Fruit fly (Drosophila melanogaster): Measurements from ENCODE around the gene Rab11.

dm6 chr3R:21096532-21097143 lies 14.6 kb upstream of the Rab11 start:
- TF ChIP-seq CG12769 (tag; optimal IDR thresholded peaks at IDR 0.05) (no peak), BEAF-32 (GFP tag; optimal IDR thresholded peaks at IDR 0.05) (no peak)

Data from whole organism, embryonic.